Fruit fly (Drosophila melanogaster) whole organism, embryonic: ENCODE results near the gene CG9919.

Source experiments
- Aef1 ChIP-seq: fragments of 200-800 bp; sonication (Bioruptor generic); IDR thresholded peaks from 3 replicates; pipeline ENCODE4 v1.3.6; 2022; ENCODE audit warnings: missing biosample characterization, missing genetic modification characterization
- Awh ChIP-seq: fragments of 200-800 bp; sonication (Bioruptor generic); IDR thresholded peaks from 2 replicates; pipeline ENCODE4, ENCODE4 v1.3.6; 2022; ENCODE audit warnings: missing biosample characterization, missing genetic modification characterization
- CG12104 ChIP-seq: fragments of 200-800 bp; sonication (Bioruptor generic); optimal IDR thresholded peaks from 3 replicates; lab custom pipeline; 2016; ENCODE audit warnings: missing biosample characterization, missing genetic modification characterization
- CG14050 ChIP-seq: fragments of 200-800 bp; sonication (Bioruptor generic); IDR thresholded peaks from 3 replicates; pipeline ENCODE4 v1.3.6; 2022; ENCODE audit warnings: missing biosample characterization, missing genetic modification characterization
- CG15073 ChIP-seq: fragments of 200-800 bp; sonication (Bioruptor generic); optimal IDR thresholded peaks from 2 replicates; lab custom pipeline; 2016; ENCODE audit warnings: missing biosample characterization, missing genetic modification characterization
- CG16815 ChIP-seq: fragments of 200-800 bp; sonication (Bioruptor generic); optimal IDR thresholded peaks from 3 replicates; lab custom pipeline; 2017; ENCODE audit warnings: missing biosample characterization, mild to moderate bottlenecking, missing genetic modification characterization
- CG17829 ChIP-seq: fragments of 200-800 bp; optimal IDR thresholded peaks from 2 replicates; lab custom pipeline; 2019; ENCODE audit warnings: missing biosample characterization, mild to moderate bottlenecking, missing genetic modification characterization, moderate library complexity
- CG1792 ChIP-seq: fragments of 200-800 bp; sonication (Bioruptor generic); optimal IDR thresholded peaks from 2 replicates; lab custom pipeline; 2016; ENCODE audit warnings: missing biosample characterization, missing genetic modification characterization
- CG2712 ChIP-seq: fragments of 200-800 bp; optimal IDR thresholded peaks from 3 replicates; lab custom pipeline; 2019; ENCODE audit warnings: missing biosample characterization, mild to moderate bottlenecking, missing genetic modification characterization, moderate library complexity
- CG2875 ChIP-seq: fragments of 200-800 bp; sonication (Bioruptor generic); optimal IDR thresholded peaks from 2 replicates; lab custom pipeline; 2017; ENCODE audit warnings: missing biosample characterization, mild to moderate bottlenecking, missing genetic modification characterization, missing genetic modification reagents
- CG33557 ChIP-seq: fragments of 200-800 bp; sonication (Bioruptor generic); optimal IDR thresholded peaks from 2 replicates; lab custom pipeline; 2019; ENCODE audit warnings: missing biosample characterization, mild to moderate bottlenecking, missing genetic modification characterization, moderate library complexity
- CG4424 ChIP-seq: fragments of 200-800 bp; sonication (Bioruptor generic); optimal IDR thresholded peaks from 3 replicates; lab custom pipeline; 2016; ENCODE audit warnings: missing biosample characterization, missing genetic modification characterization
- CG5953 ChIP-seq: fragments of 200-800 bp; sonication (Bioruptor generic); IDR thresholded peaks from 2 replicates; pipeline ENCODE4 v1.3.6; 2022; ENCODE audit warnings: missing biosample characterization, missing genetic modification characterization
- CG6854 ChIP-seq: fragments of 200-800 bp; sonication (Bioruptor generic); optimal IDR thresholded peaks from 3 replicates; lab custom pipeline; 2017; ENCODE audit warnings: missing biosample characterization, mild to moderate bottlenecking, missing genetic modification characterization
- CG7271 ChIP-seq: fragments of 200-800 bp; sonication (Bioruptor generic); optimal IDR thresholded peaks from 2 replicates; lab custom pipeline; 2018; ENCODE audit warnings: missing biosample characterization, mild to moderate bottlenecking, missing genetic modification characterization, moderate library complexity
- CG8388 ChIP-seq: fragments of 200-800 bp; sonication (Bioruptor generic); optimal IDR thresholded peaks from 2 replicates; lab custom pipeline; 2019; ENCODE audit warnings: missing biosample characterization, mild to moderate bottlenecking, missing genetic modification characterization, moderate library complexity
- CHES-1-like ChIP-seq: fragments of 200-800 bp; sonication (Bioruptor generic); optimal IDR thresholded peaks from 2 replicates; lab custom pipeline; 2016; ENCODE audit warnings: missing biosample characterization, missing genetic modification characterization
- Camta ChIP-seq: fragments of 200-800 bp; sonication (Bioruptor generic); optimal IDR thresholded peaks from 2 replicates; lab custom pipeline; 2016; ENCODE audit warnings: missing biosample characterization, missing genetic modification characterization
- CrebB ChIP-seq: fragments of 200-800 bp; sonication (Bioruptor generic); optimal IDR thresholded peaks from 3 replicates; lab custom pipeline; 2018; ENCODE audit warnings: missing biosample characterization, mild to moderate bottlenecking, missing genetic modification characterization
- Deaf1 ChIP-seq: fragments of 200-800 bp; optimal IDR thresholded peaks from 3 replicates; lab custom pipeline; 2019; ENCODE audit warnings: missing biosample characterization, mild to moderate bottlenecking, missing genetic modification characterization, moderate library complexity
- Fer2 ChIP-seq: fragments of 200-800 bp; sonication (Bioruptor generic); optimal IDR thresholded peaks from 2 replicates; lab custom pipeline; 2018; ENCODE audit warnings: missing biosample characterization, mild to moderate bottlenecking, missing genetic modification characterization, moderate library complexity
- Fer3 ChIP-seq: fragments of 200-800 bp; sonication (Bioruptor generic); optimal IDR thresholded peaks from 2 replicates; lab custom pipeline; 2018; ENCODE audit warnings: missing biosample characterization, mild to moderate bottlenecking, missing genetic modification characterization, moderate library complexity
- GATAe ChIP-seq: fragments of 200-800 bp; sonication (Bioruptor generic); conservative IDR thresholded peaks from 2 replicates; pipeline ENCODE4 v1.3.6; 2022; ENCODE audit warnings: missing biosample characterization, missing genetic modification characterization
- HLH54F ChIP-seq: fragments of 200-800 bp; sonication (Bioruptor generic); optimal IDR thresholded peaks from 3 replicates; lab custom pipeline; 2016; ENCODE audit warnings: missing biosample characterization, missing genetic modification characterization
- Hand ChIP-seq: fragments of 200-800 bp; sonication (Bioruptor generic); optimal IDR thresholded peaks from 2 replicates; lab custom pipeline; 2017; ENCODE audit warnings: mild to moderate bottlenecking, missing biosample characterization, missing genetic modification reagents, missing genetic modification characterization
- Nf-YB ChIP-seq: fragments of 200-800 bp; sonication (Bioruptor generic); optimal IDR thresholded peaks from 3 replicates; lab custom pipeline; 2019; ENCODE audit warnings: missing biosample characterization, mild to moderate bottlenecking, missing genetic modification characterization, moderate library complexity
- Nf-YC ChIP-seq: fragments of 200-800 bp; optimal IDR thresholded peaks from 3 replicates; lab custom pipeline; 2019; ENCODE audit warnings: missing biosample characterization, mild to moderate bottlenecking, missing genetic modification characterization, moderate library complexity
- Sox100B ChIP-seq: fragments of 200-800 bp; sonication (Bioruptor generic); optimal IDR thresholded peaks from 3 replicates; lab custom pipeline; 2018; ENCODE audit warnings: missing biosample characterization, mild to moderate bottlenecking, missing genetic modification characterization
- Sox102F ChIP-seq: fragments of 200-800 bp; sonication (Bioruptor generic); optimal IDR thresholded peaks from 2 replicates; lab custom pipeline; 2018; ENCODE audit warnings: missing biosample characterization, mild to moderate bottlenecking, missing genetic modification characterization, moderate library complexity
- Taf1 ChIP-seq: fragments of 200-800 bp; sonication (Bioruptor generic); IDR thresholded peaks from 2 replicates; pipeline ENCODE4 v1.3.6; 2022; ENCODE audit warnings: missing biosample characterization, missing genetic modification characterization
- ac ChIP-seq: fragments of 200-800 bp; sonication (Bioruptor generic); optimal IDR thresholded peaks from 3 replicates; lab custom pipeline; 2017; ENCODE audit warnings: missing biosample characterization, mild to moderate bottlenecking, missing genetic modification characterization
- dati ChIP-seq: fragments of 200-800 bp; sonication (Bioruptor generic); IDR thresholded peaks from 2 replicates; pipeline ENCODE4 v1.3.6; 2022; ENCODE audit warnings: missing biosample characterization, missing genetic modification characterization
- ems ChIP-seq: fragments of 200-800 bp; sonication (Bioruptor generic); optimal IDR thresholded peaks from 3 replicates; lab custom pipeline; 2016; ENCODE audit warnings: missing biosample characterization, missing genetic modification characterization
- en ChIP-seq: fragments of 200-800 bp; sonication (Bioruptor generic); optimal IDR thresholded peaks from 2 replicates; lab custom pipeline; 2016; ENCODE audit warnings: missing biosample characterization, missing genetic modification characterization
- eve ChIP-seq, 2 experiments: fragments of >200 bp; optimal IDR thresholded peaks; 2 replicates each; lab custom pipeline; 2017; ENCODE audit warnings: missing biosample characterization in 2 of 2, missing genetic modification characterization in 2 of 2
- fd96Cb ChIP-seq: fragments of 200-800 bp; sonication (Bioruptor generic); optimal IDR thresholded peaks from 2 replicates; lab custom pipeline; 2018; ENCODE audit warnings: missing biosample characterization, mild to moderate bottlenecking, missing genetic modification characterization, moderate library complexity
- gcm2 ChIP-seq: fragments of 200-800 bp; sonication (Bioruptor generic); optimal IDR thresholded peaks from 2 replicates; lab custom pipeline; 2016; ENCODE audit warnings: missing biosample characterization, missing genetic modification characterization
- grau ChIP-seq: fragments of 200-800 bp; optimal IDR thresholded peaks from 3 replicates; lab custom pipeline; 2019; ENCODE audit warnings: missing biosample characterization, mild to moderate bottlenecking, missing genetic modification characterization, moderate library complexity
- gsb-n ChIP-seq: fragments of 200-800 bp; sonication (Bioruptor generic); optimal IDR thresholded peaks from 3 replicates; lab custom pipeline; 2018; ENCODE audit warnings: missing biosample characterization, mild to moderate bottlenecking, missing genetic modification characterization
- kay ChIP-seq: fragments of 200-800 bp; sonication (Bioruptor generic); optimal IDR thresholded peaks from 2 replicates; lab custom pipeline; 2016; ENCODE audit warnings: missing biosample characterization, missing genetic modification characterization
- nmo ChIP-seq: fragments of 200-800 bp; sonication (Bioruptor generic); optimal IDR thresholded peaks from 2 replicates; lab custom pipeline; 2018; ENCODE audit warnings: missing biosample characterization, mild to moderate bottlenecking, missing genetic modification characterization, moderate library complexity
- phol ChIP-seq: fragments of 200-800 bp; sonication (Bioruptor generic); optimal IDR thresholded peaks from 3 replicates; lab custom pipeline; 2018; ENCODE audit warnings: missing biosample characterization, mild to moderate bottlenecking, missing genetic modification characterization, moderate library complexity
- repo ChIP-seq: fragments of 200-800 bp; sonication (Bioruptor generic); optimal IDR thresholded peaks from 2 replicates; lab custom pipeline; 2016; ENCODE audit warnings: missing biosample characterization, missing genetic modification characterization
- shn ChIP-seq: fragments of 200-800 bp; sonication (Bioruptor generic); optimal IDR thresholded peaks from 3 replicates; lab custom pipeline; 2016; ENCODE audit warnings: missing biosample characterization, missing genetic modification characterization
- sim ChIP-seq: fragments of 200-800 bp; sonication (Bioruptor generic); IDR thresholded peaks from 2 replicates; pipeline ENCODE4 v1.3.6; 2022; ENCODE audit warnings: missing biosample characterization, missing genetic modification characterization
- sima ChIP-seq: fragments of 200-800 bp; sonication (Bioruptor generic); optimal IDR thresholded peaks from 2 replicates; lab custom pipeline; 2016; ENCODE audit warnings: missing biosample characterization, missing genetic modification characterization
- slp2 ChIP-seq: fragments of 200-800 bp; sonication (Bioruptor generic); optimal IDR thresholded peaks from 2 replicates; lab custom pipeline; 2016; ENCODE audit warnings: missing biosample characterization, missing genetic modification characterization
- sna ChIP-seq: fragments of 200-800 bp; sonication (Bioruptor generic); IDR thresholded peaks from 2 replicates; pipeline ENCODE4 v1.3.6; 2022; ENCODE audit warnings: missing biosample characterization, missing genetic modification characterization; ENCODE audit not compliant: partially characterized antibody
- tap ChIP-seq: fragments of 200-800 bp; optimal IDR thresholded peaks from 3 replicates; lab custom pipeline; 2019; ENCODE audit warnings: missing biosample characterization, mild to moderate bottlenecking, missing genetic modification characterization, moderate library complexity
- ttk ChIP-seq: fragments of 200-800 bp; sonication (Bioruptor generic); IDR thresholded peaks from 2 replicates; pipeline ENCODE4 v2.1.2; 2022; ENCODE audit warnings: missing biosample characterization, missing genetic modification characterization
- vnd ChIP-seq: fragments of 200-800 bp; sonication (Bioruptor generic); IDR thresholded peaks from 3 replicates; pipeline ENCODE4 v1.3.6; 2022; ENCODE audit warnings: missing biosample characterization, missing genetic modification characterization; ENCODE audit not compliant: partially characterized antibody
- wdn ChIP-seq: fragments of 200-800 bp; sonication (Bioruptor generic); IDR thresholded peaks from 2 replicates; pipeline ENCODE4 v1.3.6; 2022; ENCODE audit warnings: missing biosample characterization, missing genetic modification characterization

Gene CG9919

DNA sequence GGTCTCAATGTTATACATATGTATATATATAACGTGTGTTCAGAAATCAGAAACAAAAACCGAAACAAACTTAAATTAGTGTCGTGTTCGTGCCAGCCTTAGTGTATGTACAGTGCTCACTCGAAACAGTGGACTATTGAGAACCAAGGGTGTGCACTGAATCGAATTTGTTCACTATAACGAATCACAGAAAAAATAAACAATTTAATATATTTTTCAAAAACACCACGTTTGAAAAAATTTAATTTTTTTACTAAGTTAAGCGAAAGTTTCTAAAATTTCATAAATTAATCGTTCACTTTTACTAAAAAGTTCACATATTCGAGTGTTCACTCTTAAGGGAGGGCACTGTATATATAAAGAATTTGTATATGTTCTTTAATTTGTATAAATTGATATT is 45.4 kb downstream of the CG9919 start (continued):
- TF ChIP-seq shn (GFP tag; lab: Kevin White, UChicago) (no peak), Taf1 (GFP tag; lab: Robert Waterston, UW) (no peak), ttk (GFP tag; lab: Robert Waterston, UW) (no peak), CG17829 (tag; lab: Kevin White, UChicago) (peak; percentile 14), ems (GFP tag; lab: Kevin White, UChicago) (peak; percentile 2), wdn (GFP tag; lab: Robert Waterston, UW) (no peak), sima (GFP tag; lab: Kevin White, UChicago) (no peak), nmo (GFP tag; lab: Kevin White, UChicago) (no peak), CG5953 (GFP tag; lab: Robert Waterston, UW) (no peak), phol (tag; lab: Kevin White, UChicago) (peak; percentile 25), CrebB (no peak), CG1792 (GFP tag; lab: Kevin White, UChicago) (no peak), HLH54F (GFP tag; lab: Kevin White, UChicago) (no peak), CG8388 (GFP tag; lab: Kevin White, UChicago) (peak; percentile 19), CHES-1-like (GFP tag; lab: Kevin White, UChicago) (no peak), gcm2 (no peak), repo (GFP tag; lab: Kevin White, UChicago) (no peak), Fer3 (tag; lab: Kevin White, UChicago) (peak; percentile 38), Camta (GFP tag; lab: Kevin White, UChicago) (no peak), Sox100B (GFP tag; lab: Kevin White, UChicago) (peak; percentile 1), CG7271 (tag; lab: Kevin White, UChicago) (no peak), dati (no peak), tap (no peak), CG2875 (GFP tag; lab: Kevin White, UChicago) (no peak), fd96Cb (tag; lab: Kevin White, UChicago) (no peak), GATAe (GFP tag; lab: Robert Waterston, UW) (no peak), eve (GFP tag; optimal IDR thresholded peaks at IDR 0.05; lab: Kevin White, UChicago) (no peak), CG14050 (GFP tag; lab: Robert Waterston, UW) (no peak), Aef1 (GFP tag; lab: Robert Waterston, UW) (no peak), Awh (no peak), slp2 (GFP tag; lab: Kevin White, UChicago) (no peak), CG4424 (GFP tag; lab: Kevin White, UChicago) (peak; percentile 32), CG33557 (no peak), CG15073 (no peak), sna (GFP tag; lab: Robert Waterston, UW) (no peak), Nf-YB (GFP tag; lab: Kevin White, UChicago) (no peak), Nf-YC (tag; lab: Kevin White, UChicago) (no peak), en (no peak), CG2712 (tag; lab: Kevin White, UChicago) (peak; percentile 50), sim (GFP tag; lab: Robert Waterston, UW) (no peak), CG6854 (GFP tag; lab: Kevin White, UChicago) (no peak), gsb-n (no peak), kay (GFP tag; lab: Kevin White, UChicago) (no peak), Hand (GFP tag; lab: Kevin White, UChicago) (no peak), CG12104 (GFP tag; lab: Kevin White, UChicago) (peak; percentile 6), vnd (GFP tag; lab: Robert Waterston, UW) (no peak), Sox102F (GFP tag; lab: Kevin White, UChicago) (no peak), ac (GFP tag; lab: Kevin White, UChicago) (no peak), Deaf1 (no peak), grau (tag; lab: Kevin White, UChicago) (peak; percentile 91), Fer2 (no peak), CG16815 (GFP tag; lab: Kevin White, UChicago) (no peak)
